Worm (Caenorhabditis elegans) whole organism, L2 larva: ENCODE results near the gene tyr-6.
A peak's percentile ranks its signal among the peaks of the same experiment; 100 is the strongest.

ENCODE experiments used
- R02D3.7 ChIP-seq: fragments of 150-350 bp; optimal IDR thresholded peaks from 2 replicates; lab custom pipeline; 2014; ENCODE audit warnings: missing biosample characterization, missing genetic modification characterization
- Y55F3AM.14 ChIP-seq: fragments of 200-800 bp; sonication (Bioruptor generic); optimal IDR thresholded peaks from 2 replicates; lab custom pipeline; 2018; ENCODE audit warnings: mild to moderate bottlenecking, missing genetic modification characterization, missing compliant biosample characterization
- ZK546.5 ChIP-seq: sonication (generic microtip); optimal IDR thresholded peaks from 2 replicates; lab custom pipeline; 2017; ENCODE audit warnings: missing biosample characterization, missing genetic modification characterization
- aly-2 ChIP-seq: fragments of 150-350 bp; optimal IDR thresholded peaks from 2 replicates; lab custom pipeline; 2014; ENCODE audit warnings: missing biosample characterization, missing genetic modification characterization
- ama-1 ChIP-seq: fragments of 150-350 bp; optimal IDR thresholded peaks from 2 replicates; lab custom pipeline; 2018; ENCODE audit warnings: inconsistent platforms
- blmp-1 ChIP-seq: sonication (generic microtip); optimal IDR thresholded peaks from 2 replicates; lab custom pipeline; 2017; ENCODE audit warnings: missing genetic modification characterization, mild to moderate bottlenecking, missing compliant biosample characterization, antibody characterized with exemption, moderate library complexity; ENCODE audit not compliant: insufficient read depth
- ceh-16 ChIP-seq: fragments of 150-350 bp; optimal IDR thresholded peaks from 2 replicates; lab custom pipeline; 2014; ENCODE audit warnings: missing biosample characterization, missing genetic modification characterization
- crh-2 ChIP-seq: sonication (generic microtip); optimal IDR thresholded peaks from 2 replicates; lab custom pipeline; 2017; ENCODE audit warnings: missing biosample characterization, missing genetic modification characterization
- dmd-4 ChIP-seq: sonication (generic microtip); optimal IDR thresholded peaks from 2 replicates; lab custom pipeline; 2017; ENCODE audit warnings: missing biosample characterization, missing genetic modification characterization
- elt-1 ChIP-seq: fragments of 150-350 bp; optimal IDR thresholded peaks from 2 replicates; lab custom pipeline; 2014; ENCODE audit warnings: missing biosample characterization, missing genetic modification characterization
- elt-3 ChIP-seq: sonication (generic microtip); optimal IDR thresholded peaks from 2 replicates; lab custom pipeline; 2017; ENCODE audit warnings: missing biosample characterization, missing genetic modification characterization
- fos-1 ChIP-seq: fragments of 150-350 bp; optimal IDR thresholded peaks from 2 replicates; lab custom pipeline; 2014; ENCODE audit warnings: missing biosample characterization, missing genetic modification characterization
- gmeb-1 ChIP-seq: fragments of 150-350 bp; optimal IDR thresholded peaks from 2 replicates; lab custom pipeline; 2014; ENCODE audit warnings: missing biosample characterization, missing genetic modification characterization
- lin-13 ChIP-seq: fragments of 150-350 bp; optimal IDR thresholded peaks from 2 replicates; lab custom pipeline; 2014; ENCODE audit warnings: missing biosample characterization, missing genetic modification reagents, missing genetic modification characterization
- lin-39 ChIP-seq: fragments of 150-350 bp; optimal IDR thresholded peaks from 2 replicates; lab custom pipeline; 2014; ENCODE audit warnings: missing biosample characterization, missing genetic modification reagents, missing genetic modification characterization
- lsy-2 ChIP-seq, 2 experiments: fragments of 150-350 bp in 1 of 2; sonication (generic microtip) in 1 of 2; optimal IDR thresholded peaks; 2 replicates each; lab custom pipeline; 2014 to 2017; ENCODE audit warnings: missing biosample characterization in 2 of 2, missing genetic modification characterization in 2 of 2
- mab-5 ChIP-seq: fragments of 150-350 bp; optimal IDR thresholded peaks from 2 replicates; lab custom pipeline; 2014; ENCODE audit warnings: missing biosample characterization, missing genetic modification characterization
- mbf-1 ChIP-seq: sonication (generic microtip); optimal IDR thresholded peaks from 2 replicates; lab custom pipeline; 2017; ENCODE audit warnings: missing biosample characterization, missing genetic modification characterization
- nhr-11 ChIP-seq: fragments of 150-350 bp; optimal IDR thresholded peaks from 2 replicates; lab custom pipeline; 2014; ENCODE audit warnings: missing biosample characterization, missing genetic modification characterization
- nhr-12 ChIP-seq: fragments of 150-350 bp; optimal IDR thresholded peaks from 2 replicates; lab custom pipeline; 2014; ENCODE audit warnings: missing biosample characterization, missing genetic modification characterization
- nhr-21 ChIP-seq: fragments of 150-350 bp; optimal IDR thresholded peaks from 2 replicates; lab custom pipeline; 2014; ENCODE audit warnings: missing biosample characterization, missing genetic modification characterization
- nhr-23 ChIP-seq: fragments of 150-350 bp; optimal IDR thresholded peaks from 2 replicates; lab custom pipeline; 2014; ENCODE audit warnings: missing biosample characterization, missing genetic modification reagents, missing genetic modification characterization
- nhr-237 ChIP-seq: fragments of 150-350 bp; optimal IDR thresholded peaks from 2 replicates; lab custom pipeline; 2014; ENCODE audit warnings: missing biosample characterization, missing genetic modification characterization
- nhr-25 ChIP-seq: fragments of 150-350 bp; sonication (generic microtip); optimal IDR thresholded peaks from 3 replicates; lab custom pipeline; 2014; ENCODE audit warnings: missing biosample characterization, missing genetic modification characterization
- nhr-6 ChIP-seq: fragments of 150-350 bp; optimal IDR thresholded peaks from 2 replicates; lab custom pipeline; 2014; ENCODE audit warnings: missing biosample characterization, missing genetic modification characterization
- skn-1 ChIP-seq: sonication (generic microtip); optimal IDR thresholded peaks from 2 replicates; lab custom pipeline; 2017; ENCODE audit warnings: missing biosample characterization, missing genetic modification characterization
- sma-3 ChIP-seq: sonication (generic microtip); optimal IDR thresholded peaks from 2 replicates; lab custom pipeline; 2016; ENCODE audit warnings: missing genetic modification reagents, missing genetic modification characterization, missing compliant biosample characterization
- sma-9 ChIP-seq, 2 experiments: fragments of 150-350 bp in 1 of 2; sonication (generic microtip) in 1 of 2; optimal IDR thresholded peaks; 2 replicates each; lab custom pipeline; 2014 to 2016; ENCODE audit warnings: missing genetic modification characterization in 2 of 2, mild to moderate bottlenecking in 1 of 2, missing biosample characterization in 1 of 2, missing compliant biosample characterization in 1 of 2, missing genetic modification reagents in 1 of 2, moderate library complexity in 1 of 2
- unc-39 ChIP-seq: fragments of 150-350 bp; optimal IDR thresholded peaks from 2 replicates; lab custom pipeline; 2014; ENCODE audit warnings: missing biosample characterization, missing genetic modification characterization
- unc-55 ChIP-seq: fragments of 150-350 bp; sonication (generic microtip); optimal IDR thresholded peaks from 3 replicates; lab custom pipeline; 2014; ENCODE audit warnings: missing biosample characterization, missing genetic modification reagents, missing genetic modification characterization
- unc-62 ChIP-seq: fragments of 150-350 bp; optimal IDR thresholded peaks from 2 replicates; lab custom pipeline; 2014; ENCODE audit warnings: missing biosample characterization, missing genetic modification reagents, missing genetic modification characterization
- zag-1 ChIP-seq: fragments of 150-350 bp; optimal IDR thresholded peaks from 2 replicates; lab custom pipeline; 2014; ENCODE audit warnings: missing biosample characterization, missing genetic modification characterization
- ztf-1 ChIP-seq: fragments of 200-800 bp; sonication (Bioruptor generic); conservative IDR thresholded peaks from 2 replicates; pipeline ENCODE4 v1.3.6; 2022; ENCODE audit warnings: missing genetic modification characterization, missing compliant biosample characterization
- ztf-4 ChIP-seq: fragments of 150-350 bp; optimal IDR thresholded peaks from 2 replicates; lab custom pipeline; 2014; ENCODE audit warnings: missing biosample characterization, missing genetic modification characterization

The tyr-6 gene

ce11 chrIV:6480221-6480620, at the start of gene tyr-6:
tyr-6 (plus strand) TSS chrIV:6480521.
- TF ChIP-seq ama-1 (lab: Kevin White, UChicago), result no peak
- TF ChIP-seq mab-5 (tag; lab: Kevin White, UChicago), result no peak
- TF ChIP-seq aly-2 (tag; lab: Kevin White, UChicago), result no peak
- no peak for TF ChIP-seq sma-9 (GFP tag; optimal IDR thresholded peaks at IDR 0.05; lab: Kevin White, UChicago)
- no peak for TF ChIP-seq sma-9 (tag; optimal IDR thresholded peaks at IDR 0.05; lab: Kevin White, UChicago)
- TF ChIP-seq ztf-4 (tag; lab: Kevin White, UChicago), result no peak

ce11 chrIV:6431582-6431981, 48.7 kb upstream of the tyr-6 start, which contains the start of gene acp-7:
acp-7 (minus strand) TSS chrIV:6431682.
- TF ChIP-seq crh-2 (tag; lab: Kevin White, UChicago), result no peak
- no peak for TF ChIP-seq sma-9 (GFP tag; optimal IDR thresholded peaks at IDR 0.05; lab: Kevin White, UChicago)
- no peak for TF ChIP-seq sma-9 (tag; optimal IDR thresholded peaks at IDR 0.05; lab: Kevin White, UChicago)
- no peak for TF ChIP-seq ztf-4 (tag; lab: Kevin White, UChicago)
- TF ChIP-seq blmp-1 (tag; lab: Kevin White, UChicago), result no peak
- TF ChIP-seq sma-3, result no peak
- no peak for TF ChIP-seq mbf-1
- no peak for TF ChIP-seq Y55F3AM.14 (GFP tag; lab: Kevin White, UChicago)
- TF ChIP-seq gmeb-1 (tag; lab: Kevin White, UChicago), result no peak

- TF ChIP-seq R02D3.7 (tag; lab: Kevin White, UChicago) (no peak), fos-1 (peak; percentile 52)
Observed at ce11 chrIV:6432375-6432774, 47.9 kb upstream of the tyr-6 start.

- TF ChIP-seq lsy-2 (tag; optimal IDR thresholded peaks at IDR 0.05; lab: Kevin White, UChicago) (no peak), dmd-4 (no peak), mbf-1 (no peak), nhr-237 (tag; lab: Kevin White, UChicago) (no peak), Y55F3AM.14 (GFP tag; lab: Kevin White, UChicago) (no peak), nhr-21 (tag; lab: Kevin White, UChicago) (no peak), elt-1 (tag; lab: Kevin White, UChicago) (no peak), sma-3 (no peak), unc-39 (tag; lab: Kevin White, UChicago) (no peak), lin-13 (GFP tag; lab: Kevin White, UChicago) (no peak), ceh-16 (no peak), nhr-23 (tag; lab: Kevin White, UChicago) (no peak), gmeb-1 (tag; lab: Kevin White, UChicago) (peak; percentile 33), crh-2 (tag; lab: Kevin White, UChicago) (peak; percentile 19), fos-1 (peak; percentile 88), sma-9 (GFP tag; optimal IDR thresholded peaks at IDR 0.05; lab: Kevin White, UChicago) (peak; percentile 21), sma-9 (tag; optimal IDR thresholded peaks at IDR 0.05; lab: Kevin White, UChicago) (no peak), elt-3 (no peak), R02D3.7 (tag; lab: Kevin White, UChicago) (no peak), unc-62 (GFP tag; lab: Kevin White, UChicago) (no peak)
Observed at ce11 chrIV:6433424-6433823, 46.9 kb upstream of the tyr-6 start.

ce11 chrIV:6438051-6438450, 42.3 kb upstream of the tyr-6 start, which contains the start of gene dlc-5:
dlc-5 (plus strand) TSS chrIV:6438204.
- TF ChIP-seq ztf-4 (tag; lab: Kevin White, UChicago), result no peak
- TF ChIP-seq sma-9 (GFP tag; optimal IDR thresholded peaks at IDR 0.05; lab: Kevin White, UChicago), result no peak
- TF ChIP-seq sma-9 (tag; optimal IDR thresholded peaks at IDR 0.05; lab: Kevin White, UChicago), result no peak
- TF ChIP-seq skn-1 (tag; lab: Kevin White, UChicago), result no peak
- no peak for TF ChIP-seq unc-39 (tag; lab: Kevin White, UChicago)

ce11 chrIV:6441601-6442000, 38.7 kb upstream of the tyr-6 start, which contains the start of gene Y73B6BL.31:
Y73B6BL.31 (plus strand) TSS chrIV:6441901.
- TF ChIP-seq mbf-1 (no peak), nhr-11 (no peak), nhr-6 (tag; lab: Kevin White, UChicago) (no peak), unc-39 (tag; lab: Kevin White, UChicago) (no peak), ZK546.5 (tag; lab: Kevin White, UChicago) (no peak), sma-9 (GFP tag; optimal IDR thresholded peaks at IDR 0.05; lab: Kevin White, UChicago) (no peak), sma-9 (tag; optimal IDR thresholded peaks at IDR 0.05; lab: Kevin White, UChicago) (no peak), unc-62 (GFP tag; lab: Kevin White, UChicago) (no peak), sma-3 (no peak), lin-39 (tag; lab: Kevin White, UChicago) (no peak), elt-1 (tag; lab: Kevin White, UChicago) (no peak), unc-55 (GFP tag; lab: Kevin White, UChicago) (no peak), zag-1 (tag; lab: Kevin White, UChicago) (no peak), nhr-25 (tag; lab: Kevin White, UChicago) (no peak), nhr-237 (tag; lab: Kevin White, UChicago) (no peak), lin-13 (GFP tag; lab: Kevin White, UChicago) (no peak), crh-2 (tag; lab: Kevin White, UChicago) (no peak), nhr-12 (tag; lab: Kevin White, UChicago) (no peak), ztf-1 (GFP tag; lab: Robert Waterston, UW) (no peak)
